Worm (Caenorhabditis elegans) whole organism, L1 larva: Measurements from ENCODE around the gene dct-7.

Source experiments
- C16A3.4 ChIP-seq: fragments of 150-350 bp; optimal IDR thresholded peaks from 2 replicates; lab custom pipeline; 2014; ENCODE audit warnings: missing biosample characterization, missing genetic modification characterization
- F16B12.6 ChIP-seq: fragments of 150-350 bp; optimal IDR thresholded peaks from 2 replicates; lab custom pipeline; 2014; ENCODE audit warnings: missing biosample characterization, missing genetic modification characterization
- aha-1 ChIP-seq: fragments of 150-350 bp; optimal IDR thresholded peaks from 2 replicates; lab custom pipeline; 2014; ENCODE audit warnings: missing biosample characterization, missing genetic modification characterization
- ceh-8 ChIP-seq: fragments of 200-800 bp; sonication (Bioruptor generic); optimal IDR thresholded peaks from 2 replicates; lab custom pipeline; 2018; ENCODE audit warnings: mild to moderate bottlenecking, missing genetic modification characterization, moderate library complexity, missing compliant biosample characterization
- ceh-82 ChIP-seq, 3 experiments: fragments of 150-350 bp in 1 of 3; sonication (generic microtip) in 2 of 3; optimal IDR thresholded peaks; 2 replicates each; lab custom pipeline; 2014 to 2017; ENCODE audit warnings: missing biosample characterization in 3 of 3, missing genetic modification characterization in 3 of 3
- ceh-88 ChIP-seq: fragments of 200-800 bp; sonication (Bioruptor generic); IDR thresholded peaks from 2 replicates; pipeline ENCODE4 v1.3.6; 2022; ENCODE audit warnings: missing genetic modification characterization, missing compliant biosample characterization
- ceh-90 ChIP-seq: sonication (generic microtip); optimal IDR thresholded peaks from 2 replicates; lab custom pipeline; 2016; ENCODE audit warnings: missing genetic modification characterization, missing compliant biosample characterization
- ces-1 ChIP-seq: fragments of 150-350 bp; optimal IDR thresholded peaks from 2 replicates; lab custom pipeline; 2014; ENCODE audit warnings: missing biosample characterization, missing genetic modification reagents, missing genetic modification characterization
- dpl-1 ChIP-seq, 3 experiments: fragments of 150-350 bp in 2 of 3; sonication (generic microtip) in 1 of 3; optimal IDR thresholded peaks; 2 replicates each; lab custom pipeline; 2014 to 2017; ENCODE audit warnings: missing biosample characterization in 3 of 3, missing genetic modification characterization in 3 of 3, missing genetic modification reagents in 3 of 3
- efl-3 ChIP-seq: fragments of 200-800 bp; sonication (Bioruptor generic); optimal IDR thresholded peaks from 2 replicates; lab custom pipeline; 2018; ENCODE audit warnings: mild to moderate bottlenecking, missing genetic modification characterization, missing compliant biosample characterization
- egl-27 ChIP-seq, 2 experiments: fragments of 150-350 bp in 1 of 2; sonication (generic microtip); optimal IDR thresholded peaks; 3 replicates each; lab custom pipeline; 2017 to 2018; ENCODE audit warnings: missing biosample characterization in 2 of 2, missing genetic modification characterization in 2 of 2, missing genetic modification reagents in 2 of 2
- elt-2 ChIP-seq: sonication (generic microtip); optimal IDR thresholded peaks from 2 replicates; lab custom pipeline; 2016; ENCODE audit warnings: missing genetic modification characterization, mild to moderate bottlenecking, inconsistent platforms, missing compliant biosample characterization, missing genetic modification reagents
- elt-3 ChIP-seq, 6 experiments: fragments of 150-350 bp in 1 of 6; sonication (generic microtip); optimal IDR thresholded peaks; 2 replicates each; lab custom pipeline; 2017 to 2018; ENCODE audit warnings: missing biosample characterization in 6 of 6, missing genetic modification characterization in 6 of 6, inconsistent platforms in 1 of 6
- fkh-8 ChIP-seq: sonication (generic microtip); optimal IDR thresholded peaks from 2 replicates; lab custom pipeline; 2016; ENCODE audit warnings: mild to moderate bottlenecking, missing genetic modification characterization, missing compliant biosample characterization
- grh-1 ChIP-seq: fragments of 200-800 bp; sonication (Bioruptor generic); IDR thresholded peaks from 2 replicates; pipeline ENCODE4 v1.3.6; 2022; ENCODE audit warnings: missing genetic modification reagents, missing genetic modification characterization, missing compliant biosample characterization
- hlh-4 ChIP-seq: sonication (generic microtip); optimal IDR thresholded peaks from 2 replicates; lab custom pipeline; 2016; ENCODE audit warnings: mild to moderate bottlenecking, missing genetic modification characterization, missing compliant biosample characterization
- isw-1 ChIP-seq: fragments of 200-800 bp; sonication (Bioruptor generic); IDR thresholded peaks from 2 replicates; pipeline ENCODE4 v1.3.6; 2022; ENCODE audit warnings: missing genetic modification characterization, missing compliant biosample characterization
- lin-13 ChIP-seq: fragments of 150-350 bp; optimal IDR thresholded peaks from 2 replicates; lab custom pipeline; 2014; ENCODE audit warnings: missing biosample characterization, missing genetic modification reagents, missing genetic modification characterization
- lin-35 ChIP-seq, 2 experiments: fragments of 150-350 bp; optimal IDR thresholded peaks; 2 replicates each; lab custom pipeline; 2014; ENCODE audit warnings: missing biosample characterization in 2 of 2, missing genetic modification characterization in 2 of 2, missing genetic modification reagents in 2 of 2
- lin-39 ChIP-seq: fragments of 150-350 bp; optimal IDR thresholded peaks from 2 replicates; lab custom pipeline; 2014; ENCODE audit warnings: missing biosample characterization, missing genetic modification reagents, missing genetic modification characterization
- lir-3 ChIP-seq: sonication (generic microtip); optimal IDR thresholded peaks from 2 replicates; lab custom pipeline; 2016; ENCODE audit warnings: mild to moderate bottlenecking, missing genetic modification characterization, moderate library complexity, missing compliant biosample characterization; ENCODE audit not compliant: poor library complexity
- lsy-2 ChIP-seq, 2 experiments: fragments of 150-350 bp; optimal IDR thresholded peaks; 2 replicates each; lab custom pipeline; 2014; ENCODE audit warnings: missing biosample characterization in 2 of 2, missing genetic modification characterization in 2 of 2
- mab-9 ChIP-seq: fragments of 200-800 bp; sonication (Bioruptor generic); IDR thresholded peaks from 2 replicates; pipeline ENCODE4 v1.3.6; 2022; ENCODE audit warnings: missing genetic modification reagents, missing genetic modification characterization, missing compliant biosample characterization
- mef-2 ChIP-seq: fragments of 150-350 bp; optimal IDR thresholded peaks from 2 replicates; lab custom pipeline; 2014; ENCODE audit warnings: missing biosample characterization, missing genetic modification characterization
- nhr-19 ChIP-seq: fragments of 200-800 bp; sonication (Bioruptor generic); conservative IDR thresholded peaks from 2 replicates; pipeline ENCODE4 v1.3.6; 2022; ENCODE audit warnings: missing genetic modification characterization, missing compliant biosample characterization
- nhr-28 ChIP-seq: fragments of 150-350 bp; optimal IDR thresholded peaks from 2 replicates; lab custom pipeline; 2014; ENCODE audit warnings: missing biosample characterization, missing genetic modification characterization
- nhr-47 ChIP-seq: sonication (generic microtip); optimal IDR thresholded peaks from 2 replicates; lab custom pipeline; 2016; ENCODE audit warnings: mild to moderate bottlenecking, missing genetic modification characterization, moderate library complexity, missing compliant biosample characterization
- nhr-77 ChIP-seq: fragments of 150-350 bp; optimal IDR thresholded peaks from 2 replicates; lab custom pipeline; 2014; ENCODE audit warnings: missing biosample characterization, missing genetic modification characterization
- nhr-84 ChIP-seq: sonication (generic microtip); optimal IDR thresholded peaks from 2 replicates; lab custom pipeline; 2017; ENCODE audit warnings: missing biosample characterization, missing genetic modification characterization
- pag-3 ChIP-seq: sonication (generic microtip); optimal IDR thresholded peaks from 2 replicates; lab custom pipeline; 2017; ENCODE audit warnings: missing genetic modification characterization, mild to moderate bottlenecking, missing compliant biosample characterization, antibody characterized with exemption, borderline replicate concordance; ENCODE audit not compliant: insufficient read depth
- pqm-1 ChIP-seq: sonication (generic microtip); optimal IDR thresholded peaks from 3 replicates; lab custom pipeline; 2017; ENCODE audit warnings: missing biosample characterization, missing genetic modification characterization
- snpc-4 ChIP-seq: fragments of 150-350 bp; optimal IDR thresholded peaks from 2 replicates; lab custom pipeline; 2014; ENCODE audit warnings: missing biosample characterization, missing genetic modification characterization
- swsn-7 ChIP-seq: sonication (generic microtip); optimal IDR thresholded peaks from 2 replicates; lab custom pipeline; 2016; ENCODE audit warnings: missing genetic modification characterization, missing compliant biosample characterization
- tlp-1 ChIP-seq: fragments of 150-350 bp; optimal IDR thresholded peaks from 2 replicates; lab custom pipeline; 2014; ENCODE audit warnings: missing biosample characterization, missing genetic modification characterization
- unc-86 ChIP-seq: sonication (generic microtip); optimal IDR thresholded peaks from 2 replicates; lab custom pipeline; 2016; ENCODE audit warnings: missing genetic modification characterization, missing compliant biosample characterization
- ztf-11 ChIP-seq, 2 experiments: sonication (generic microtip); optimal IDR thresholded peaks; 2 replicates each; lab custom pipeline; 2016 to 2017; ENCODE audit warnings: missing genetic modification characterization in 2 of 2, missing biosample characterization in 1 of 2, missing compliant biosample characterization in 1 of 2

Gene dct-7

DNA sequence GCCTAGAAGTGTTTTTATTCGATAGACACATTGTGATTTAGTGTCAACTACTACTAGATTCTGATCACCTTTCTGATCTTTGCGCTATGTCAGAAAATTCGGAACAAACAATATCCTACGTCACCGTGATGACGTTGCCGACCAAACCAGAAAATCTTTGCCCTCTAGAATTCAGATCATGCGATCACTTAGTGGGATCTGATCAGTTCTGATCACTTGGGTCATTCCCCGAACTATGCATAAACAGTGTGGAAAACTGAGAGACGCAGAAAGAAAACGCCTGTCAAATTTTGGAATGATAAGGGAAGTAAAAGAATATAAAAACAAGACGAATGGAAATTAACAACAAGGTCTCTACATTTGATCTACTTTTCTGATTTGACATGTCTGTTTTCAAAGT, 4.2 kb upstream of the dct-7 start, which contains the start of gene F15E6.3 (continued):
- TF ChIP-seq ceh-90 (tag; lab: Kevin White, UChicago), result no peak
- TF ChIP-seq lir-3 (tag; lab: Kevin White, UChicago), result no peak
- no peak for TF ChIP-seq lin-39 (tag; lab: Kevin White, UChicago)
- no peak for TF ChIP-seq F16B12.6 (tag; lab: Kevin White, UChicago)
- TF ChIP-seq ces-1 (GFP tag; lab: Kevin White, UChicago), result no peak
- TF ChIP-seq C16A3.4 (tag; lab: Kevin White, UChicago), result peak; percentile 12
- peak in 1 of 2 experiments; percentile 60 for TF ChIP-seq lin-35 (GFP tag; optimal IDR thresholded peaks at IDR 0.05; lab: Kevin White, UChicago)
- no peak for TF ChIP-seq elt-2 (tag; lab: Kevin White, UChicago)
- no peak for TF ChIP-seq dpl-1 (GFP tag; optimal IDR thresholded peaks at IDR 0.05; lab: Kevin White, UChicago)
- no peak for TF ChIP-seq swsn-7
- TF ChIP-seq unc-86 (tag; lab: Kevin White, UChicago), result no peak
- no peak for TF ChIP-seq nhr-47 (tag; lab: Kevin White, UChicago)
- TF ChIP-seq elt-3 (tag; optimal IDR thresholded peaks at IDR 0.05; lab: Kevin White, UChicago), result peak in 4 of 6 experiments; percentile 57 to 97 (median 70)
- TF ChIP-seq lsy-2 (tag; optimal IDR thresholded peaks at IDR 0.05; lab: Kevin White, UChicago), result peak in 1 of 2 experiments; percentile 42
- TF ChIP-seq pqm-1 (tag; lab: Kevin White, UChicago), result no peak

DNA sequence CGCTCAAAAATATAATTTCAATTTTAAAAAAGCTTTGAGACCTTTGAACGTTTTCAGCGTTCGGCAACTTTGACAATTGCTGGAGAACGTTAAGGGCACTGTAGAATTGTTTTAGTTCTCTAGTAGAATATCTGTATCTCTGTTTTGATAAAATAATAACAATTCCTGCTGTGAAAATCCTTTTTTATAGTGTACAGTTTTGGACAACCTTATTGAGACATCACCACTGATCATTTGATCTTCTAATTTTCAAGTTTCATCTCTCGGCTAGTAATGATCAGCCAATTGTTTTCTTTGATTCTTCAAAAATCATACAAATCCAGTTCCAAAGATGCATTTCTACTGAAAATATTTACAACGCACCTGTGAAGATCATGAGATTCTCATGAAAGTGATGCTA, 2.2 kb upstream of the dct-7 start, which contains the start of gene F15E6.10:
Gene F15E6.10 (plus strand): TSS at position 301 of the 400 bp plus-strand sequence.
- TF ChIP-seq nhr-84 (tag; lab: Kevin White, UChicago) (no peak), mef-2 (no peak), nhr-28 (tag; lab: Kevin White, UChicago) (no peak), mab-9 (no peak), swsn-7 (no peak), fkh-8 (tag; lab: Kevin White, UChicago) (no peak), lin-13 (no peak), ceh-88 (no peak), pag-3 (tag; lab: Kevin White, UChicago) (no peak), nhr-77 (no peak), egl-27 (tag; optimal IDR thresholded peaks at IDR 0.05; lab: Kevin White, UChicago) (no peak), elt-2 (tag; lab: Kevin White, UChicago) (no peak)

DNA sequence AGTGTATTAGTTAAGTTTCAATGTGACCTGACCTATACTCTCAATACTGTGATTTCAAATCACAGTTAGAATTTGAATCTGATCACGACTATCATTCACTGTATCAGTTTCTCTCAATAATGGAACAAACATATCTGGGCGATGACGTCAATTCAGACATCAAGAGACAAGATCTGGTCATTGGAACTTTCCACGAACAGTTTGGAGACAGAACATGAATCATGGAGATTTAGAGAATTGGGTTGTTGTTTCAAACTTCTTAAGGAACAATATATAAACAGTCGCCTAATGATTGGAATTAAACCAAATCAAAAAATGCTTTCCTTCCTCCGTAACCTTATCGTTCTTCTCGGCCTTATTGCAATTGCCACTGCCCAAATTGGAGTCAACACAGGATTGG, 802 bp upstream of the dct-7 start, which contains the start of gene F15E6.4:
Gene F15E6.4 (plus strand): TSS at position 301 of the 400 bp plus-strand sequence.
- no peak for TF ChIP-seq lir-3 (tag; lab: Kevin White, UChicago)
- no peak for TF ChIP-seq aha-1
- TF ChIP-seq isw-1 (GFP tag; lab: Robert Waterston, UW), result no peak
- no peak for TF ChIP-seq lsy-2 (tag; optimal IDR thresholded peaks at IDR 0.05; lab: Kevin White, UChicago)
- TF ChIP-seq nhr-19 (GFP tag; lab: Robert Waterston, UW), result no peak
- TF ChIP-seq hlh-4 (tag; lab: Kevin White, UChicago), result no peak
- TF ChIP-seq snpc-4 (tag; lab: Kevin White, UChicago), result no peak
- no peak for TF ChIP-seq elt-2 (tag; lab: Kevin White, UChicago)
- TF ChIP-seq tlp-1, result no peak
- no peak for TF ChIP-seq elt-3 (tag; optimal IDR thresholded peaks at IDR 0.05; lab: Kevin White, UChicago)
- no peak for TF ChIP-seq ztf-11 (tag; optimal IDR thresholded peaks at IDR 0.05; lab: Kevin White, UChicago)
- no peak for TF ChIP-seq grh-1 (GFP tag; lab: Robert Waterston, UW)
- no peak for TF ChIP-seq ceh-8
- no peak for TF ChIP-seq pqm-1 (tag; lab: Kevin White, UChicago)
- TF ChIP-seq swsn-7, result no peak
- TF ChIP-seq ceh-82 (tag; optimal IDR thresholded peaks at IDR 0.05; lab: Kevin White, UChicago), result no peak
- no peak for TF ChIP-seq fkh-8 (tag; lab: Kevin White, UChicago)
- TF ChIP-seq efl-3 (GFP tag; lab: Kevin White, UChicago), result no peak
- TF ChIP-seq, all 84 proteins: peak for 0
